Fruit fly (Drosophila melanogaster) whole organism, embryonic: ENCODE measurements around the gene CG6610.

Experiments used
- B-H1 ChIP-seq: fragments of 200-800 bp; sonication (Bioruptor generic); IDR thresholded peaks from 3 replicates; pipeline ENCODE4 v1.3.6; 2022; ENCODE audit warnings: missing biosample characterization, missing genetic modification characterization
- Blimp-1 ChIP-seq: fragments of 200-800 bp; sonication (Bioruptor generic); optimal IDR thresholded peaks from 3 replicates; lab custom pipeline; 2018; ENCODE audit warnings: missing biosample characterization, missing genetic modification characterization, mild to moderate bottlenecking, moderate library complexity, missing genetic modification reagents
- CG10462 ChIP-seq: fragments of 200-800 bp; sonication (Bioruptor generic); optimal IDR thresholded peaks from 2 replicates; lab custom pipeline; 2016; ENCODE audit warnings: missing biosample characterization, missing genetic modification characterization
- CG10979 ChIP-seq: fragments of 200-800 bp; sonication (Bioruptor generic); optimal IDR thresholded peaks from 2 replicates; lab custom pipeline; 2018; ENCODE audit warnings: missing biosample characterization, mild to moderate bottlenecking, missing genetic modification characterization, moderate library complexity
- CG12744 ChIP-seq: fragments of 200-800 bp; sonication (Bioruptor generic); optimal IDR thresholded peaks from 2 replicates; lab custom pipeline; 2016; ENCODE audit warnings: missing biosample characterization, missing genetic modification characterization
- CG13424 ChIP-seq: fragments of 200-800 bp; sonication (Bioruptor generic); optimal IDR thresholded peaks from 2 replicates; lab custom pipeline; 2019; ENCODE audit warnings: missing biosample characterization, mild to moderate bottlenecking, missing genetic modification characterization, moderate library complexity
- CG15696 ChIP-seq: fragments of 200-800 bp; sonication (Bioruptor generic); optimal IDR thresholded peaks from 2 replicates; lab custom pipeline; 2019; ENCODE audit warnings: missing biosample characterization, mild to moderate bottlenecking, missing genetic modification characterization, moderate library complexity
- CG2712 ChIP-seq: fragments of 200-800 bp; optimal IDR thresholded peaks from 3 replicates; lab custom pipeline; 2019; ENCODE audit warnings: missing biosample characterization, mild to moderate bottlenecking, missing genetic modification characterization, moderate library complexity
- CG30020 ChIP-seq: fragments of 200-800 bp; optimal IDR thresholded peaks from 2 replicates; lab custom pipeline; 2019; ENCODE audit warnings: missing biosample characterization, mild to moderate bottlenecking, missing genetic modification characterization, moderate library complexity
- CG7839 ChIP-seq: fragments of 200-800 bp; sonication (Bioruptor generic); optimal IDR thresholded peaks from 3 replicates; lab custom pipeline; 2018; ENCODE audit warnings: missing biosample characterization, mild to moderate bottlenecking, missing genetic modification characterization, moderate library complexity
- CG7963 ChIP-seq: fragments of 200-800 bp; sonication (Bioruptor generic); IDR thresholded peaks from 3 replicates; pipeline ENCODE4 v1.3.6; 2022; ENCODE audit warnings: missing biosample characterization, missing genetic modification characterization; ENCODE audit not compliant: partially characterized antibody
- CG8281 ChIP-seq: fragments of 200-800 bp; sonication (Bioruptor generic); optimal IDR thresholded peaks from 2 replicates; lab custom pipeline; 2018; ENCODE audit warnings: missing biosample characterization, mild to moderate bottlenecking, missing genetic modification characterization, moderate library complexity
- D19A ChIP-seq: fragments of 200-800 bp; optimal IDR thresholded peaks from 3 replicates; lab custom pipeline; 2019; ENCODE audit warnings: missing biosample characterization, mild to moderate bottlenecking, missing genetic modification characterization, moderate library complexity
- Ets65A ChIP-seq: fragments of 200-800 bp; sonication (Bioruptor generic); peaks from one replicate; lab custom pipeline; 2016; ENCODE audit warnings: missing biosample characterization, missing genetic modification characterization
- Hey ChIP-seq: fragments of 200-800 bp; sonication (Bioruptor generic); optimal IDR thresholded peaks from 3 replicates; lab custom pipeline; 2018; ENCODE audit warnings: missing biosample characterization, mild to moderate bottlenecking, missing genetic modification characterization
- Hr78 ChIP-seq, 2 experiments: fragments of 200-800 bp in 1 of 2; fragments of >200 bp in 1 of 2; sonication (Bioruptor generic) in 1 of 2; optimal IDR thresholded peaks; 2 replicates each; lab custom pipeline; 2017 to 2019; ENCODE audit warnings: missing biosample characterization in 2 of 2, missing genetic modification characterization in 2 of 2, mild to moderate bottlenecking in 1 of 2, moderate library complexity in 1 of 2
- Med ChIP-seq: fragments of 200-800 bp; sonication (Bioruptor generic); peaks from one replicate; lab custom pipeline; 2016; ENCODE audit warnings: missing biosample characterization, missing genetic modification characterization, mild to moderate bottlenecking, inconsistent platforms, moderate library complexity
- Nf-YB ChIP-seq: fragments of 200-800 bp; sonication (Bioruptor generic); optimal IDR thresholded peaks from 3 replicates; lab custom pipeline; 2019; ENCODE audit warnings: missing biosample characterization, mild to moderate bottlenecking, missing genetic modification characterization, moderate library complexity
- Nf-YC ChIP-seq: fragments of 200-800 bp; optimal IDR thresholded peaks from 3 replicates; lab custom pipeline; 2019; ENCODE audit warnings: missing biosample characterization, mild to moderate bottlenecking, missing genetic modification characterization, moderate library complexity
- Ssrp ChIP-seq: fragments of 200-800 bp; sonication (Bioruptor generic); optimal IDR thresholded peaks from 2 replicates; lab custom pipeline; 2018; ENCODE audit warnings: missing biosample characterization, mild to moderate bottlenecking, missing genetic modification characterization, moderate library complexity
- Vsx1 ChIP-seq: fragments of 200-800 bp; sonication (Bioruptor generic); optimal IDR thresholded peaks from 2 replicates; lab custom pipeline; 2017; ENCODE audit warnings: missing biosample characterization, mild to moderate bottlenecking, missing genetic modification characterization, missing genetic modification reagents
- cg ChIP-seq: fragments of 200-800 bp; sonication (Bioruptor generic); optimal IDR thresholded peaks from 3 replicates; lab custom pipeline; 2019; ENCODE audit warnings: missing biosample characterization, mild to moderate bottlenecking, missing genetic modification characterization, moderate library complexity
- crol ChIP-seq: fragments of 200-800 bp; sonication (Bioruptor generic); IDR thresholded peaks from 2 replicates; pipeline ENCODE4 v1.3.6; 2022; ENCODE audit warnings: missing biosample characterization, missing genetic modification characterization
- cwo ChIP-seq: fragments of 200-800 bp; sonication (Bioruptor generic); optimal IDR thresholded peaks from 3 replicates; lab custom pipeline; 2017; ENCODE audit warnings: missing biosample characterization, missing genetic modification characterization, mild to moderate bottlenecking, moderate library complexity, missing genetic modification reagents
- danr ChIP-seq: fragments of 200-800 bp; sonication (Bioruptor generic); IDR thresholded peaks from 2 replicates; pipeline ENCODE4 v1.3.6; 2022; ENCODE audit warnings: missing biosample characterization, missing genetic modification characterization
- dmrt11E ChIP-seq: fragments of 200-800 bp; sonication (Bioruptor generic); optimal IDR thresholded peaks from 3 replicates; lab custom pipeline; 2018; ENCODE audit warnings: missing biosample characterization, mild to moderate bottlenecking, missing genetic modification characterization, moderate library complexity
- dmrt99B ChIP-seq: fragments of 200-800 bp; sonication (Bioruptor generic); optimal IDR thresholded peaks from 2 replicates; lab custom pipeline; 2018; ENCODE audit warnings: missing biosample characterization, mild to moderate bottlenecking, missing genetic modification characterization, moderate library complexity
- fd96Cb ChIP-seq: fragments of 200-800 bp; sonication (Bioruptor generic); optimal IDR thresholded peaks from 2 replicates; lab custom pipeline; 2018; ENCODE audit warnings: missing biosample characterization, mild to moderate bottlenecking, missing genetic modification characterization, moderate library complexity
- grn ChIP-seq: fragments of 200-800 bp; sonication (Bioruptor generic); optimal IDR thresholded peaks from 3 replicates; lab custom pipeline; 2017; ENCODE audit warnings: missing biosample characterization, missing genetic modification characterization
- gsb-n ChIP-seq: fragments of 200-800 bp; sonication (Bioruptor generic); optimal IDR thresholded peaks from 3 replicates; lab custom pipeline; 2018; ENCODE audit warnings: missing biosample characterization, mild to moderate bottlenecking, missing genetic modification characterization
- kni ChIP-seq: fragments of 200-800 bp; sonication (Bioruptor generic); optimal IDR thresholded peaks from 3 replicates; lab custom pipeline; 2017; ENCODE audit warnings: mild to moderate bottlenecking, missing biosample characterization, missing genetic modification reagents, missing genetic modification characterization
- lola ChIP-seq, 3 experiments: fragments of >200 bp in 2 of 3; fragments of 200-800 bp in 1 of 3; sonication (Bioruptor generic) in 1 of 3; optimal IDR thresholded peaks; 2 replicates each; lab custom pipeline; 2017 to 2019; ENCODE audit warnings: missing biosample characterization in 3 of 3, missing genetic modification characterization in 3 of 3, mild to moderate bottlenecking in 1 of 3, moderate library complexity in 1 of 3
- nerfin-1 ChIP-seq: fragments of 200-800 bp; sonication (Bioruptor generic); optimal IDR thresholded peaks from 3 replicates; lab custom pipeline; 2019; ENCODE audit warnings: missing biosample characterization, mild to moderate bottlenecking, missing genetic modification characterization, moderate library complexity
- nmo ChIP-seq: fragments of 200-800 bp; sonication (Bioruptor generic); optimal IDR thresholded peaks from 2 replicates; lab custom pipeline; 2018; ENCODE audit warnings: missing biosample characterization, mild to moderate bottlenecking, missing genetic modification characterization, moderate library complexity
- oc ChIP-seq: fragments of 200-800 bp; sonication (Bioruptor generic); optimal IDR thresholded peaks from 2 replicates; lab custom pipeline; 2018; ENCODE audit warnings: missing biosample characterization, mild to moderate bottlenecking, missing genetic modification characterization, moderate library complexity
- odd ChIP-seq: fragments of 200-800 bp; sonication (Bioruptor generic); optimal IDR thresholded peaks from 2 replicates; lab custom pipeline; 2017; ENCODE audit warnings: missing biosample characterization, mild to moderate bottlenecking, missing genetic modification characterization
- org-1 ChIP-seq: fragments of 200-800 bp; sonication (Bioruptor generic); optimal IDR thresholded peaks from 2 replicates; lab custom pipeline; 2017; ENCODE audit warnings: missing biosample characterization, missing genetic modification characterization
- otp ChIP-seq: fragments of 200-800 bp; sonication (Bioruptor generic); IDR thresholded peaks from 3 replicates; pipeline ENCODE4, ENCODE4 v1.3.6; 2022; ENCODE audit warnings: missing biosample characterization, missing genetic modification characterization
- phol ChIP-seq: fragments of 200-800 bp; sonication (Bioruptor generic); optimal IDR thresholded peaks from 3 replicates; lab custom pipeline; 2018; ENCODE audit warnings: missing biosample characterization, mild to moderate bottlenecking, missing genetic modification characterization, moderate library complexity
- pros ChIP-seq: fragments of 200-800 bp; sonication (Bioruptor generic); optimal IDR thresholded peaks from 3 replicates; lab custom pipeline; 2019; ENCODE audit warnings: missing biosample characterization, mild to moderate bottlenecking, missing genetic modification characterization, moderate library complexity
- sens ChIP-seq: fragments of 200-800 bp; sonication (Bioruptor generic); peaks from one replicate; lab custom pipeline; 2016; ENCODE audit warnings: missing biosample characterization, missing genetic modification characterization
- tap ChIP-seq: fragments of 200-800 bp; optimal IDR thresholded peaks from 3 replicates; lab custom pipeline; 2019; ENCODE audit warnings: missing biosample characterization, mild to moderate bottlenecking, missing genetic modification characterization, moderate library complexity
- tll ChIP-seq, 2 experiments: fragments of 200-800 bp in 1 of 2; fragments of >200 bp in 1 of 2; sonication (Bioruptor generic) in 1 of 2; optimal IDR thresholded peaks; 2 replicates each; lab custom pipeline; 2017 to 2019; ENCODE audit warnings: missing biosample characterization in 2 of 2, missing genetic modification characterization in 2 of 2, mild to moderate bottlenecking in 1 of 2, moderate library complexity in 1 of 2
- trem ChIP-seq: fragments of 200-800 bp; optimal IDR thresholded peaks from 3 replicates; lab custom pipeline; 2019; ENCODE audit warnings: missing biosample characterization, mild to moderate bottlenecking, missing genetic modification characterization, moderate library complexity
- yki ChIP-seq: fragments of >200 bp; optimal IDR thresholded peaks from 3 replicates; lab custom pipeline; 2018

Gene CG6610

DNA sequence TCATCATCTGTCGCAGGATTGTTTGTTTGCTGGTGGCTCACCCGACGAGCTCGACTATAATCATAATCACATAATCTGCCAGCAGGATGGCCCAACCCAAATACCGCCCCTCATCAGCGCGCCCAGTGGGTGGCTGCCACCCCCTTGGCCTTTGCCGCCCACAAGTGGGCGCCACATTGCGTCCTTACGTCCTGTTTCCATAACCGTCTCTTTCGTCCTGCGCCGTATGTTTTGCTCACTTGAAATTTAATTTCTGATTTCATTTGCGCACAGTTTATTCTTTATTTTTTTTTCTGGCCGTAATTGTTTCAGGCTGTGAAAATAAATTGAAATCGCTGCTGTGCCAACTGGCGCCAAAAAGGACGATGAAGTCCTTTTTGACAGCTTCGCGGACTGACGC lies 30.1 kb downstream of the CG6610 start:
- peak; percentile 92 for TF ChIP-seq Ets65A
- no peak for TF ChIP-seq org-1 (GFP tag; lab: Kevin White, UChicago)

- TF ChIP-seq trem (no peak), kni (peak; percentile 3), oc (peak; percentile 70), cwo (GFP tag; lab: Kevin White, UChicago) (peak; percentile 33), Vsx1 (GFP tag; lab: Kevin White, UChicago) (peak; percentile 20), CG12744 (no peak), CG10462 (GFP tag; lab: Kevin White, UChicago) (no peak), pros (GFP tag; lab: Kevin White, UChicago) (peak; percentile 49), CG8281 (no peak), CG7963 (GFP tag; lab: Robert Waterston, UW) (no peak), cg (GFP tag; lab: Kevin White, UChicago) (no peak), nerfin-1 (tag; lab: Kevin White, UChicago) (peak; percentile 13), tll (GFP tag; optimal IDR thresholded peaks at IDR 0.05; lab: Kevin White, UChicago) (peak in 1 of 2 experiments; percentile 56), B-H1 (GFP tag; lab: Robert Waterston, UW) (no peak), crol (peak; percentile 63), Med (no peak), otp (peak; percentile 34; the same call in 1 of the 3 replicates), Hey (tag; lab: Kevin White, UChicago) (peak; percentile 79), Nf-YB (GFP tag; lab: Kevin White, UChicago) (peak; percentile 56), Hr78 (GFP tag; optimal IDR thresholded peaks at IDR 0.05; lab: Kevin White, UChicago) (peak in 1 of 2 experiments; percentile 72), Nf-YC (tag; lab: Kevin White, UChicago) (peak; percentile 23), CG30020 (tag; lab: Kevin White, UChicago) (no peak), gsb-n (tag; lab: Kevin White, UChicago) (peak; percentile 28)
Measured at dm6 chr3L:6106717-6107116, 31.4 kb downstream of the CG6610 start.

DNA sequence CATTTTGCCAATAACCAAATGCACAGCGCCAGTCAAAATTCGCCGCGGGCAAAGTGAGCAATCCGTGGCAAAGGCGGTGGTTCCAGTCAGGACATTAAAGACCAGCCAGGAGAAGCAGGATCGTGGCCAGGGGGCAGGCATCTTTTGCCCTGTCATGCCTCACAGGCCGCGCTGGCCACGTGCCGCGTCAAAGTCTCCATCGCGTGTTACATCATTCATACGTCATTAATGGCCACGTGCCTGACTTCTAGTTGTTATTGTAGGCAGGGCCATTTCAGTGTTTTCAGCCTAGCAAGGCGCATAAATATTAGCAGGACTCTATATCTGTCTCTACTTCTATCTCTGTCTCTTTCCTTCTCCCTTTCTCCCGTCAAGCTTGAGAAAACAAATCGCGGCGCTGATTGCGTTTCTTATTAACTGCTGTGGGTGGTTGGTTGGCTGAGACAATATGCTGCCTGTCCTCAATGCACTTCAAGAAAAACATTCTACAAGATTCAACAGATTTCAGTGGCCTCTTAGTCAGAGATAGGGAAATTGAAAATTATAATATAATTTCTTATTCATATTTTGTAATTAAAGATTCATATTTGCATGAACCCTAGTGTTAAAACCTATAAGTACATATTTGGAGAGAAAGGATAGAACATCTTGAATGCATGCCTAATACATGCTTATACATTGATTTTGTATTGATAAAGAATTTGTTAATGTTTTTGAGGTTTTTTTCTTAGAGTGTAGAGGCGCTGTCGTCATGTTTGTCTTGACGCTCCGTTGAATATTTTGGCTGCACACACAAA lies 33.1 kb downstream of the CG6610 start:
- TF ChIP-seq CG15696 (tag; lab: Kevin White, UChicago) (peak; percentile 25), Ssrp (tag; lab: Kevin White, UChicago) (peak; percentile 34), lola (GFP tag; optimal IDR thresholded peaks at IDR 0.05; lab: Kevin White, UChicago) (peak in 1 of 3 experiments; percentile 45), dmrt99B (peak; percentile 28), danr (GFP tag; lab: Robert Waterston, UW) (no peak), dmrt11E (tag; lab: Kevin White, UChicago) (peak; percentile 40), fd96Cb (tag; lab: Kevin White, UChicago) (peak; percentile 19), CG2712 (tag; lab: Kevin White, UChicago) (peak; percentile 60), nmo (GFP tag; lab: Kevin White, UChicago) (peak; percentile 23), Med (peak; percentile 37), CG13424 (peak; percentile 10), grn (GFP tag; lab: Kevin White, UChicago) (no peak), CG7839 (tag; lab: Kevin White, UChicago) (peak; percentile 19), Blimp-1 (GFP tag; lab: Kevin White, UChicago) (peak; percentile 47), tap (tag; lab: Kevin White, UChicago) (peak; percentile 19), trem (peak; percentile 11), odd (no peak), CG10979 (tag; lab: Kevin White, UChicago) (peak; percentile 54), yki (lab: Kevin White, UChicago) (no peak), phol (peak; percentile 43), D19A (peak; percentile 45), sens (GFP tag; lab: Kevin White, UChicago) (peak; percentile 6)
